Worm (Caenorhabditis elegans) whole organism, late embryonic: ENCODE results near the gene C02D5.2.

Source experiments
- ceh-14 ChIP-seq: sonication (generic microtip); optimal IDR thresholded peaks from 2 replicates; lab custom pipeline; 2016; ENCODE audit warnings: missing genotype, missing genetic modification characterization, missing compliant biosample characterization
- ceh-22 ChIP-seq: sonication (generic microtip); optimal IDR thresholded peaks from 2 replicates; lab custom pipeline; 2017; ENCODE audit warnings: missing biosample characterization, missing genetic modification characterization
- ceh-30 ChIP-seq: fragments of 150-350 bp; optimal IDR thresholded peaks from 2 replicates; lab custom pipeline; 2014; ENCODE audit warnings: missing biosample characterization, missing genetic modification characterization
- ceh-31 ChIP-seq: sonication (generic microtip); optimal IDR thresholded peaks from 2 replicates; lab custom pipeline; 2016; ENCODE audit warnings: missing genetic modification characterization, missing compliant biosample characterization
- ceh-34 ChIP-seq: sonication (generic microtip); optimal IDR thresholded peaks from 2 replicates; lab custom pipeline; 2016; ENCODE audit warnings: mild to moderate bottlenecking, missing genetic modification characterization, missing compliant biosample characterization
- ceh-9 ChIP-seq: sonication (generic microtip); optimal IDR thresholded peaks from 2 replicates; lab custom pipeline; 2016; ENCODE audit warnings: mild to moderate bottlenecking, missing genetic modification characterization, inconsistent platforms, missing compliant biosample characterization
- che-1 ChIP-seq: sonication (generic microtip); optimal IDR thresholded peaks from 2 replicates; lab custom pipeline; 2016; ENCODE audit warnings: mild to moderate bottlenecking, missing genetic modification characterization, missing compliant biosample characterization
- dmd-4 ChIP-seq: sonication (generic microtip); optimal IDR thresholded peaks from 2 replicates; lab custom pipeline; 2016; ENCODE audit warnings: borderline replicate concordance, missing genetic modification characterization, missing compliant biosample characterization
- elt-2 ChIP-seq: sonication (generic microtip); optimal IDR thresholded peaks from 2 replicates; lab custom pipeline; 2016; ENCODE audit warnings: missing genetic modification reagents, missing genetic modification characterization, missing compliant biosample characterization
- fax-1 ChIP-seq: sonication (generic microtip); optimal IDR thresholded peaks from 2 replicates; lab custom pipeline; 2016; ENCODE audit warnings: missing genotype, missing genetic modification characterization, missing compliant biosample characterization
- fkh-10 ChIP-seq: fragments of 150-350 bp; optimal IDR thresholded peaks from 2 replicates; lab custom pipeline; 2014; ENCODE audit warnings: missing biosample characterization, missing genetic modification reagents, missing genetic modification characterization
- gmeb-2 ChIP-seq: sonication (generic microtip); optimal IDR thresholded peaks from 2 replicates; lab custom pipeline; 2016; ENCODE audit warnings: missing genetic modification characterization, inconsistent platforms, missing compliant biosample characterization
- hlh-13 ChIP-seq: fragments of 200-800 bp; sonication (Bioruptor generic); optimal IDR thresholded peaks from 2 replicates; lab custom pipeline; 2018; ENCODE audit warnings: mild to moderate bottlenecking, missing genetic modification characterization, missing compliant biosample characterization
- hlh-6 ChIP-seq: sonication (generic microtip); optimal IDR thresholded peaks from 2 replicates; lab custom pipeline; 2016; ENCODE audit warnings: missing genotype, missing genetic modification characterization, missing compliant biosample characterization
- hlh-8 ChIP-seq: sonication (generic microtip); optimal IDR thresholded peaks from 2 replicates; lab custom pipeline; 2016; ENCODE audit warnings: missing genotype, missing genetic modification characterization, missing compliant biosample characterization
- lim-6 ChIP-seq: sonication (generic microtip); optimal IDR thresholded peaks from 2 replicates; lab custom pipeline; 2016; ENCODE audit warnings: missing genetic modification characterization, missing compliant biosample characterization
- lin-11 ChIP-seq: fragments of 200-800 bp; sonication (Bioruptor generic); optimal IDR thresholded peaks from 2 replicates; lab custom pipeline; 2018; ENCODE audit warnings: mild to moderate bottlenecking, missing genetic modification characterization, missing compliant biosample characterization
- madf-2 ChIP-seq: sonication (generic microtip); optimal IDR thresholded peaks from 2 replicates; lab custom pipeline; 2017; ENCODE audit warnings: missing genetic modification characterization, missing compliant biosample characterization
- nfya-1 ChIP-seq: sonication (generic microtip); optimal IDR thresholded peaks from 2 replicates; lab custom pipeline; 2017; ENCODE audit warnings: missing genetic modification characterization, mild to moderate bottlenecking, missing compliant biosample characterization, antibody characterized with exemption, moderate library complexity
- npax-4 ChIP-seq: sonication (generic microtip); optimal IDR thresholded peaks from 2 replicates; lab custom pipeline; 2016; ENCODE audit warnings: missing genetic modification characterization, missing compliant biosample characterization
- pag-3 ChIP-seq: sonication (generic microtip); optimal IDR thresholded peaks from 2 replicates; lab custom pipeline; 2016; ENCODE audit warnings: missing compliant biosample characterization, missing genetic modification characterization, borderline replicate concordance
- pat-9 ChIP-seq: fragments of 200-800 bp; sonication (Bioruptor generic); optimal IDR thresholded peaks from 2 replicates; lab custom pipeline; 2018; ENCODE audit warnings: mild to moderate bottlenecking, missing genetic modification characterization, moderate library complexity, missing compliant biosample characterization
- pha-2 ChIP-seq: sonication (generic microtip); optimal IDR thresholded peaks from 2 replicates; lab custom pipeline; 2017; ENCODE audit warnings: mild to moderate bottlenecking, missing genetic modification characterization, missing compliant biosample characterization
- pha-4 ChIP-seq: fragments of 150-350 bp; optimal IDR thresholded peaks from 2 replicates; lab custom pipeline; 2018; ENCODE audit warnings: missing biosample characterization, missing genetic modification reagents, missing genetic modification characterization
- pros-1 ChIP-seq: fragments of 150-350 bp; optimal IDR thresholded peaks from 2 replicates; lab custom pipeline; 2014; ENCODE audit warnings: missing biosample characterization, missing genetic modification reagents, missing genetic modification characterization
- rnt-1 ChIP-seq: sonication (generic microtip); optimal IDR thresholded peaks from 2 replicates; lab custom pipeline; 2016; ENCODE audit warnings: missing genetic modification characterization, missing compliant biosample characterization
- sdc-2 ChIP-seq: sonication (generic microtip); optimal IDR thresholded peaks from 2 replicates; lab custom pipeline; 2016; ENCODE audit warnings: missing genotype, missing genetic modification characterization, missing compliant biosample characterization
- syd-9 ChIP-seq: sonication (generic microtip); optimal IDR thresholded peaks from 2 replicates; lab custom pipeline; 2016; ENCODE audit warnings: mild to moderate bottlenecking, missing genetic modification characterization, moderate library complexity, missing compliant biosample characterization
- tbx-2 ChIP-seq: sonication (generic microtip); optimal IDR thresholded peaks from 2 replicates; lab custom pipeline; 2016; ENCODE audit warnings: missing genetic modification characterization, missing compliant biosample characterization
- tbx-7 ChIP-seq: sonication (generic microtip); optimal IDR thresholded peaks from 2 replicates; lab custom pipeline; 2016; ENCODE audit warnings: missing genotype, missing genetic modification characterization, missing compliant biosample characterization
- ttx-3 ChIP-seq: sonication (generic microtip); optimal IDR thresholded peaks from 2 replicates; lab custom pipeline; 2016; ENCODE audit warnings: missing genetic modification reagents, missing genetic modification characterization, missing compliant biosample characterization
- unc-42 ChIP-seq: sonication (generic microtip); optimal IDR thresholded peaks from 2 replicates; lab custom pipeline; 2016; ENCODE audit warnings: missing genotype, missing genetic modification characterization, missing compliant biosample characterization
- unc-55 ChIP-seq: sonication (generic microtip); optimal IDR thresholded peaks from 2 replicates; lab custom pipeline; 2017; ENCODE audit warnings: missing biosample characterization, missing genetic modification reagents, missing genetic modification characterization
- zip-5 ChIP-seq: sonication (generic microtip); optimal IDR thresholded peaks from 2 replicates; lab custom pipeline; 2016; ENCODE audit warnings: missing genetic modification characterization, missing compliant biosample characterization
- ztf-16 ChIP-seq: sonication (generic microtip); optimal IDR thresholded peaks from 2 replicates; lab custom pipeline; 2017; ENCODE audit warnings: missing genetic modification characterization, missing compliant biosample characterization

C02D5.2 gene

ce11 chrIII:8573869-8574268, 16.7 kb downstream of the C02D5.2 start:
- TF ChIP-seq rnt-1 (no peak), dmd-4 (tag; lab: Kevin White, UChicago) (no peak), zip-5 (tag; lab: Kevin White, UChicago) (no peak), pros-1 (tag; lab: Kevin White, UChicago) (no peak), pha-2 (no peak), fax-1 (tag; lab: Kevin White, UChicago) (no peak), ceh-22 (tag; lab: Kevin White, UChicago) (no peak), tbx-7 (tag; lab: Kevin White, UChicago) (no peak), lin-11 (tag; lab: Kevin White, UChicago) (no peak), che-1 (tag; lab: Kevin White, UChicago) (no peak), ztf-16 (tag; lab: Kevin White, UChicago) (no peak), ceh-34 (tag; lab: Kevin White, UChicago) (no peak), hlh-8 (tag; lab: Kevin White, UChicago) (no peak), npax-4 (tag; lab: Kevin White, UChicago) (no peak), unc-55 (GFP tag; lab: Kevin White, UChicago) (no peak), nfya-1 (tag; lab: Kevin White, UChicago) (no peak), unc-42 (tag; lab: Kevin White, UChicago) (no peak), ceh-30 (no peak), ttx-3 (no peak), tbx-2 (tag; lab: Kevin White, UChicago) (no peak)

ce11 chrIII:8574299-8574698, 17.2 kb downstream of the C02D5.2 start:
- TF ChIP-seq elt-2 (peak; percentile 66), pros-1 (tag; lab: Kevin White, UChicago) (no peak)

ce11 chrIII:8575359-8576101, 18.4 kb downstream of the C02D5.2 start:
- TF ChIP-seq tbx-2 (tag; lab: Kevin White, UChicago), result no peak
- TF ChIP-seq fkh-10 (GFP tag; lab: Kevin White, UChicago), result no peak
- TF ChIP-seq madf-2 (tag; lab: Kevin White, UChicago), result no peak

ce11 chrIII:8577534-8577933, 20.4 kb downstream of the C02D5.2 start:
- no peak for TF ChIP-seq lim-6 (tag; lab: Kevin White, UChicago)
- no peak for TF ChIP-seq sdc-2 (tag; lab: Kevin White, UChicago)
- no peak for TF ChIP-seq fkh-10 (GFP tag; lab: Kevin White, UChicago)
- TF ChIP-seq ceh-31, result no peak
- TF ChIP-seq fax-1 (tag; lab: Kevin White, UChicago), result no peak
- no peak for TF ChIP-seq npax-4 (tag; lab: Kevin White, UChicago)
- TF ChIP-seq syd-9, result no peak
- no peak for TF ChIP-seq gmeb-2
- TF ChIP-seq pag-3 (tag; lab: Kevin White, UChicago), result no peak
- TF ChIP-seq ceh-14 (tag; lab: Kevin White, UChicago), result no peak
- TF ChIP-seq pat-9 (tag; lab: Kevin White, UChicago), result no peak
- no peak for TF ChIP-seq pha-2
- no peak for TF ChIP-seq hlh-13 (GFP tag; lab: Kevin White, UChicago)

- TF ChIP-seq ceh-9 (no peak), hlh-6 (tag; lab: Kevin White, UChicago) (no peak), ceh-34 (tag; lab: Kevin White, UChicago) (no peak), pha-4 (no peak), dmd-4 (tag; lab: Kevin White, UChicago) (no peak)
These were observed 21.2 kb downstream of the C02D5.2 start for ce11 chrIII:8578381-8578780.
